Worm (Caenorhabditis elegans) whole organism, L2 larva: ENCODE measurements around the gene lag-2.

ENCODE experiments used
- ama-1 ChIP-seq: fragments of 150-350 bp; optimal IDR thresholded peaks from 2 replicates; lab custom pipeline; 2018; ENCODE audit warnings: inconsistent platforms
- elt-1 ChIP-seq: fragments of 150-350 bp; optimal IDR thresholded peaks from 2 replicates; lab custom pipeline; 2014; ENCODE audit warnings: missing biosample characterization, missing genetic modification characterization
- elt-3 ChIP-seq: sonication (generic microtip); optimal IDR thresholded peaks from 2 replicates; lab custom pipeline; 2017; ENCODE audit warnings: missing biosample characterization, missing genetic modification characterization
- nhr-129 ChIP-seq: fragments of 150-350 bp; optimal IDR thresholded peaks from 2 replicates; lab custom pipeline; 2014; ENCODE audit warnings: missing biosample characterization, missing genetic modification characterization
- nhr-237 ChIP-seq: fragments of 150-350 bp; optimal IDR thresholded peaks from 2 replicates; lab custom pipeline; 2014; ENCODE audit warnings: missing biosample characterization, missing genetic modification characterization
- nhr-77 ChIP-seq: fragments of 150-350 bp; optimal IDR thresholded peaks from 2 replicates; lab custom pipeline; 2014; ENCODE audit warnings: missing biosample characterization, missing genetic modification characterization
- sma-3 ChIP-seq: sonication (generic microtip); optimal IDR thresholded peaks from 2 replicates; lab custom pipeline; 2016; ENCODE audit warnings: missing genetic modification reagents, missing genetic modification characterization, missing compliant biosample characterization
- snpc-4 ChIP-seq: fragments of 150-350 bp; optimal IDR thresholded peaks from 2 replicates; lab custom pipeline; 2014; ENCODE audit warnings: missing biosample characterization, missing genetic modification characterization
- unc-62 ChIP-seq: fragments of 150-350 bp; optimal IDR thresholded peaks from 2 replicates; lab custom pipeline; 2014; ENCODE audit warnings: missing biosample characterization, missing genetic modification reagents, missing genetic modification characterization

DNA sequence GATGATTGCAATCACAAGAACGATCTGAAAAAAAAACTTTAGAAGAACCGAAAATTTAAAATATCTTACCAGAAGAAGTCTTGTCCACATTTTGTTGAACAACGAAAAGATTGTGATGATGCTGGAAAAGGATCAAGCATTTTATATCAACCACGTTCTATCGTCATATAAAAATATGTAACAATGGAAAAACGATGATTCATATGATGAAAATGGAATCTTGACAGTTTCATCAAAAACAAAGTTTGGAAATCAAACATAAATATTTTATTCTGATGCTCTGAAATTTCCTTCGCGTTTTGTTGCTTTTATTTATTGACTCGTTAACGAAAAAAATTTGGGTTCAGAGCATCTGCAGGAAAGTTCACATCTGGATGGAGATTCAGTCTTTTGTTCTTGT, 48.5 kb downstream of the lag-2 start, which contains the start of the genes K08D9.9 and str-16:
- TF ChIP-seq nhr-77 (tag; lab: Kevin White, UChicago) (no peak), ama-1 (no peak), elt-3 (tag; lab: Kevin White, UChicago) (no peak), nhr-129 (tag; lab: Kevin White, UChicago) (no peak), elt-1 (tag; lab: Kevin White, UChicago) (no peak), nhr-237 (tag; lab: Kevin White, UChicago) (no peak), unc-62 (GFP tag; lab: Kevin White, UChicago) (no peak), sma-3 (GFP tag; lab: Kevin White, UChicago) (no peak), snpc-4 (no peak)
